Fruit fly (Drosophila melanogaster) whole organism, embryonic: Measurements from ENCODE around the gene yl.
A peak's percentile ranks its signal among the peaks of the same experiment; 100 is the strongest.

Experiments used
- ATbp ChIP-seq: fragments of 200-800 bp; sonication (Bioruptor generic); optimal IDR thresholded peaks from 2 replicates; lab custom pipeline; 2017; ENCODE audit warnings: missing biosample characterization, mild to moderate bottlenecking, missing genetic modification characterization, missing genetic modification reagents
- Awh ChIP-seq: fragments of 200-800 bp; sonication (Bioruptor generic); IDR thresholded peaks from 2 replicates; pipeline ENCODE4, ENCODE4 v1.3.6; 2022; ENCODE audit warnings: missing biosample characterization, missing genetic modification characterization
- CG10654 ChIP-seq: fragments of 200-800 bp; sonication (Bioruptor generic); optimal IDR thresholded peaks from 2 replicates; lab custom pipeline; 2016; ENCODE audit warnings: missing biosample characterization, missing genetic modification characterization
- CG11093 ChIP-seq: fragments of 200-800 bp; sonication (Bioruptor generic); IDR thresholded peaks from 3 replicates; pipeline ENCODE4 v1.3.6; 2022; ENCODE audit warnings: missing biosample characterization, missing genetic modification characterization
- CG11247 ChIP-seq: fragments of 200-800 bp; sonication (Bioruptor generic); IDR thresholded peaks from 2 replicates; pipeline ENCODE4 v1.3.6; 2022; ENCODE audit warnings: missing biosample characterization, missing genetic modification characterization
- CG12659 ChIP-seq: fragments of 200-800 bp; sonication (Bioruptor generic); optimal IDR thresholded peaks from 3 replicates; lab custom pipeline; 2017; ENCODE audit warnings: mild to moderate bottlenecking, missing biosample characterization, missing genetic modification reagents, missing genetic modification characterization
- CG12744 ChIP-seq: fragments of 200-800 bp; sonication (Bioruptor generic); optimal IDR thresholded peaks from 2 replicates; lab custom pipeline; 2016; ENCODE audit warnings: missing biosample characterization, missing genetic modification characterization
- CG13296 ChIP-seq: fragments of 200-800 bp; sonication (Bioruptor generic); optimal IDR thresholded peaks from 3 replicates; lab custom pipeline; 2018; ENCODE audit warnings: missing biosample characterization, mild to moderate bottlenecking, missing genetic modification characterization
- CG14860 ChIP-seq: fragments of 200-800 bp; sonication (Bioruptor generic); IDR thresholded peaks from 3 replicates; pipeline ENCODE4 v1.3.6; 2022; ENCODE audit warnings: missing biosample characterization, missing genetic modification characterization; ENCODE audit not compliant: partially characterized antibody
- CG15514 ChIP-seq: fragments of 200-800 bp; sonication (Bioruptor generic); optimal IDR thresholded peaks from 3 replicates; lab custom pipeline; 2017; ENCODE audit warnings: missing biosample characterization, missing genetic modification characterization, mild to moderate bottlenecking, moderate library complexity, missing genetic modification reagents
- CG17385 ChIP-seq: fragments of 200-800 bp; sonication (Bioruptor generic); optimal IDR thresholded peaks from 3 replicates; lab custom pipeline; 2018; ENCODE audit warnings: missing biosample characterization, mild to moderate bottlenecking, missing genetic modification characterization
- CG1832 ChIP-seq: fragments of 200-800 bp; sonication (Bioruptor generic); optimal IDR thresholded peaks from 2 replicates; lab custom pipeline; 2017; ENCODE audit warnings: missing biosample characterization, mild to moderate bottlenecking, missing genetic modification characterization, inconsistent platforms
- CG18619 ChIP-seq: fragments of 200-800 bp; sonication (Bioruptor generic); optimal IDR thresholded peaks from 3 replicates; lab custom pipeline; 2017; ENCODE audit warnings: missing biosample characterization, mild to moderate bottlenecking, missing genetic modification characterization
- CG2116 ChIP-seq: fragments of 200-800 bp; sonication (Bioruptor generic); optimal IDR thresholded peaks from 3 replicates; lab custom pipeline; 2018; ENCODE audit warnings: missing biosample characterization, mild to moderate bottlenecking, missing genetic modification characterization
- CG2199 ChIP-seq: fragments of 200-800 bp; sonication (Bioruptor generic); IDR thresholded peaks from 3 replicates; pipeline ENCODE4 v1.3.6; 2022; ENCODE audit warnings: missing biosample characterization, missing genetic modification characterization
- CG2202 ChIP-seq: fragments of 200-800 bp; sonication (Bioruptor generic); optimal IDR thresholded peaks from 2 replicates; lab custom pipeline; 2018; ENCODE audit warnings: missing biosample characterization, mild to moderate bottlenecking, missing genetic modification characterization
- CG2875 ChIP-seq: fragments of 200-800 bp; sonication (Bioruptor generic); optimal IDR thresholded peaks from 2 replicates; lab custom pipeline; 2017; ENCODE audit warnings: missing biosample characterization, mild to moderate bottlenecking, missing genetic modification characterization, missing genetic modification reagents
- CG30020 ChIP-seq: fragments of 200-800 bp; optimal IDR thresholded peaks from 2 replicates; lab custom pipeline; 2019; ENCODE audit warnings: missing biosample characterization, mild to moderate bottlenecking, missing genetic modification characterization, moderate library complexity
- CG34376 ChIP-seq: fragments of 200-800 bp; sonication (Bioruptor generic); optimal IDR thresholded peaks from 2 replicates; lab custom pipeline; 2018; ENCODE audit warnings: missing biosample characterization, mild to moderate bottlenecking, missing genetic modification characterization
- CG34422 ChIP-seq: fragments of 200-800 bp; sonication (Bioruptor generic); IDR thresholded peaks from 3 replicates; pipeline ENCODE4 v1.3.6; 2022; ENCODE audit warnings: missing biosample characterization, missing genetic modification characterization
- CG4424 ChIP-seq: fragments of 200-800 bp; sonication (Bioruptor generic); optimal IDR thresholded peaks from 3 replicates; lab custom pipeline; 2016; ENCODE audit warnings: missing biosample characterization, missing genetic modification characterization
- CG5180 ChIP-seq: fragments of 200-800 bp; sonication (Bioruptor generic); optimal IDR thresholded peaks from 3 replicates; lab custom pipeline; 2017; ENCODE audit warnings: missing biosample characterization, missing genetic modification characterization, mild to moderate bottlenecking, moderate library complexity, missing genetic modification reagents
- CG6175 ChIP-seq: fragments of 200-800 bp; sonication (Bioruptor generic); IDR thresholded peaks from 3 replicates; pipeline ENCODE4 v1.3.6; 2022; ENCODE audit warnings: missing biosample characterization, missing genetic modification characterization
- CG6689 ChIP-seq: fragments of 200-800 bp; sonication (Bioruptor generic); IDR thresholded peaks from 2 replicates; pipeline ENCODE4 v1.3.6; 2022; ENCODE audit warnings: missing biosample characterization, missing genetic modification characterization
- CG7271 ChIP-seq: fragments of 200-800 bp; sonication (Bioruptor generic); optimal IDR thresholded peaks from 2 replicates; lab custom pipeline; 2018; ENCODE audit warnings: missing biosample characterization, mild to moderate bottlenecking, missing genetic modification characterization, moderate library complexity
- CG8944 ChIP-seq: fragments of 200-800 bp; sonication (Bioruptor generic); optimal IDR thresholded peaks from 3 replicates; lab custom pipeline; 2016; ENCODE audit warnings: missing biosample characterization, missing genetic modification characterization
- CG9817 ChIP-seq: fragments of 200-800 bp; sonication (Bioruptor generic); optimal IDR thresholded peaks from 2 replicates; lab custom pipeline; 2018; ENCODE audit warnings: missing biosample characterization, mild to moderate bottlenecking, missing genetic modification characterization, moderate library complexity
- E2f1 ChIP-seq: fragments of 200-800 bp; sonication (Bioruptor generic); IDR thresholded peaks from 2 replicates; pipeline ENCODE4 v1.3.6; 2022; ENCODE audit warnings: missing biosample characterization, missing genetic modification characterization
- Ets97D ChIP-seq: fragments of 200-800 bp; sonication (Bioruptor generic); optimal IDR thresholded peaks from 3 replicates; lab custom pipeline; 2016; ENCODE audit warnings: missing biosample characterization, missing genetic modification characterization
- Fer2 ChIP-seq: fragments of 200-800 bp; sonication (Bioruptor generic); optimal IDR thresholded peaks from 2 replicates; lab custom pipeline; 2018; ENCODE audit warnings: missing biosample characterization, mild to moderate bottlenecking, missing genetic modification characterization, moderate library complexity
- H2.0 ChIP-seq: fragments of 200-800 bp; sonication (Bioruptor generic); IDR thresholded peaks from 2 replicates; pipeline ENCODE4 v1.3.6; 2022; ENCODE audit warnings: missing biosample characterization, missing genetic modification characterization
- HLHmδ ChIP-seq: fragments of 200-800 bp; sonication (Bioruptor generic); optimal IDR thresholded peaks from 2 replicates; lab custom pipeline; 2018; ENCODE audit warnings: missing biosample characterization, mild to moderate bottlenecking, missing genetic modification characterization, moderate library complexity
- Hand ChIP-seq: fragments of 200-800 bp; sonication (Bioruptor generic); optimal IDR thresholded peaks from 2 replicates; lab custom pipeline; 2017; ENCODE audit warnings: mild to moderate bottlenecking, missing biosample characterization, missing genetic modification reagents, missing genetic modification characterization
- Myb ChIP-seq: fragments of 200-800 bp; sonication (Bioruptor generic); optimal IDR thresholded peaks from 2 replicates; lab custom pipeline; 2016; ENCODE audit warnings: missing biosample characterization, missing genetic modification characterization
- Spps ChIP-seq: fragments of 200-800 bp; sonication (Bioruptor generic); optimal IDR thresholded peaks from 2 replicates; lab custom pipeline; 2018; ENCODE audit warnings: missing biosample characterization, mild to moderate bottlenecking, missing genetic modification characterization
- aop ChIP-seq: fragments of 200-800 bp; sonication (Bioruptor generic); IDR thresholded peaks from 2 replicates; pipeline ENCODE4 v1.3.6; 2022; ENCODE audit warnings: missing biosample characterization, missing genetic modification characterization
- bcd ChIP-seq: fragments of 200-800 bp; sonication (Bioruptor generic); optimal IDR thresholded peaks from 2 replicates; lab custom pipeline; 2017; ENCODE audit warnings: missing biosample characterization, mild to moderate bottlenecking, missing genetic modification characterization
- cato ChIP-seq: fragments of 200-800 bp; sonication (Bioruptor generic); optimal IDR thresholded peaks from 2 replicates; lab custom pipeline; 2016; ENCODE audit warnings: missing biosample characterization, missing genetic modification characterization, borderline replicate concordance
- caup ChIP-seq: fragments of 200-800 bp; sonication (Bioruptor generic); optimal IDR thresholded peaks from 3 replicates; lab custom pipeline; 2017; ENCODE audit warnings: missing biosample characterization, mild to moderate bottlenecking, missing genetic modification characterization, moderate library complexity; ENCODE audit not compliant: severe bottlenecking
- cg ChIP-seq: fragments of 200-800 bp; sonication (Bioruptor generic); optimal IDR thresholded peaks from 3 replicates; lab custom pipeline; 2019; ENCODE audit warnings: missing biosample characterization, mild to moderate bottlenecking, missing genetic modification characterization, moderate library complexity
- exex ChIP-seq: fragments of 200-800 bp; sonication (Bioruptor generic); optimal IDR thresholded peaks from 4 replicates; lab custom pipeline; 2018; ENCODE audit warnings: missing biosample characterization, mild to moderate bottlenecking, missing genetic modification characterization, moderate library complexity
- gce ChIP-seq: fragments of 200-800 bp; sonication (Bioruptor generic); IDR thresholded peaks from 3 replicates; pipeline ENCODE4 v1.3.6; 2022; ENCODE audit warnings: missing biosample characterization, missing genetic modification characterization
- kah ChIP-seq: fragments of 200-800 bp; sonication (Bioruptor generic); optimal IDR thresholded peaks from 2 replicates; lab custom pipeline; 2018; ENCODE audit warnings: missing biosample characterization, mild to moderate bottlenecking, missing genetic modification characterization
- lola ChIP-seq, 3 experiments: fragments of >200 bp in 2 of 3; fragments of 200-800 bp in 1 of 3; sonication (Bioruptor generic) in 1 of 3; optimal IDR thresholded peaks; 2 replicates each; lab custom pipeline; 2017 to 2019; ENCODE audit warnings: missing biosample characterization in 3 of 3, missing genetic modification characterization in 3 of 3, mild to moderate bottlenecking in 1 of 3, moderate library complexity in 1 of 3
- luna ChIP-seq: fragments of 200-800 bp; sonication (Bioruptor generic); optimal IDR thresholded peaks from 2 replicates; lab custom pipeline; 2016; ENCODE audit warnings: missing biosample characterization, missing genetic modification characterization
- otp ChIP-seq: fragments of 200-800 bp; sonication (Bioruptor generic); IDR thresholded peaks from 3 replicates; pipeline ENCODE4, ENCODE4 v1.3.6; 2022; ENCODE audit warnings: missing biosample characterization, missing genetic modification characterization
- sens ChIP-seq: fragments of 200-800 bp; sonication (Bioruptor generic); peaks from one replicate; lab custom pipeline; 2016; ENCODE audit warnings: missing biosample characterization, missing genetic modification characterization
- sim ChIP-seq: fragments of 200-800 bp; sonication (Bioruptor generic); IDR thresholded peaks from 2 replicates; pipeline ENCODE4 v1.3.6; 2022; ENCODE audit warnings: missing biosample characterization, missing genetic modification characterization
- slou ChIP-seq: fragments of 200-800 bp; sonication (Bioruptor generic); optimal IDR thresholded peaks from 3 replicates; lab custom pipeline; 2016; ENCODE audit warnings: missing biosample characterization, missing genetic modification characterization
- unpg ChIP-seq: fragments of 200-800 bp; sonication (Bioruptor generic); optimal IDR thresholded peaks from 3 replicates; lab custom pipeline; 2018; ENCODE audit warnings: missing biosample characterization, mild to moderate bottlenecking, missing genetic modification characterization, moderate library complexity
- zen ChIP-seq: fragments of 200-800 bp; sonication (Bioruptor generic); optimal IDR thresholded peaks from 3 replicates; lab custom pipeline; 2018; ENCODE audit warnings: missing biosample characterization, mild to moderate bottlenecking, missing genetic modification characterization, moderate library complexity

Gene yl

DNA sequence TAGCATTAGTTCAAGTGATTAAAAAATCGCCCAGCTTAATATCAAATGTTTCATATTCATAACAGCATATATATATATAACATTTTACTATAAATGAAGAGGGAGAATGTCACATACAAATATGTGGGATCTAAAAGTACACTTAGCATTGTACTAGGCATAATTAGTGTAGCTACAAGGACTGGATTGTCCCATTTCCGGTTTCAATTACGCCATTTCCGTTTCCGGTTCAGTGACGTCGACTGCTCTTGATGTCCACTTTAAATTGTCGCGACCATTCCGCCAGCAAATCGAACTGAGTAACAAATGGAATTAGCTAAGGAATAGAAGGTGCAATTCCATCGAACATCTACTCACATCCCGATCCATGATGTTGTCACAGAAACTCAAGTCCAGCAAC, 41.5 kb downstream of the yl start:
- TF ChIP-seq HLHmδ (GFP tag; lab: Kevin White, UChicago) (no peak), Spps (tag; lab: Kevin White, UChicago) (no peak), CG15514 (no peak), ATbp (no peak), sim (GFP tag; lab: Robert Waterston, UW) (no peak), zen (tag; lab: Kevin White, UChicago) (no peak), Myb (GFP tag; lab: Kevin White, UChicago) (no peak), CG12659 (no peak), CG1832 (GFP tag; lab: Kevin White, UChicago) (no peak), cato (GFP tag; lab: Kevin White, UChicago) (no peak), CG5180 (GFP tag; lab: Kevin White, UChicago) (no peak), CG18619 (GFP tag; lab: Kevin White, UChicago) (no peak), exex (tag; lab: Kevin White, UChicago) (no peak), unpg (GFP tag; lab: Kevin White, UChicago) (peak; percentile 35), CG7271 (tag; lab: Kevin White, UChicago) (peak; percentile 72), CG14860 (GFP tag; lab: Robert Waterston, UW) (no peak), CG2116 (GFP tag; lab: Kevin White, UChicago) (peak; percentile 11), CG4424 (no peak), lola (GFP tag; optimal IDR thresholded peaks at IDR 0.05; lab: Kevin White, UChicago) (no peak), CG6689 (GFP tag; lab: Robert Waterston, UW) (no peak), Fer2 (tag; lab: Kevin White, UChicago) (no peak), CG6175 (GFP tag; lab: Robert Waterston, UW) (no peak), slou (no peak), CG34422 (GFP tag; lab: Robert Waterston, UW) (no peak), CG2875 (GFP tag; lab: Kevin White, UChicago) (peak; percentile 14), caup (GFP tag; lab: Kevin White, UChicago) (no peak), aop (GFP tag; lab: Robert Waterston, UW) (no peak), Hand (no peak), CG17385 (GFP tag; lab: Kevin White, UChicago) (peak; percentile 41), CG8944 (GFP tag; lab: Kevin White, UChicago) (no peak), CG2199 (GFP tag; lab: Robert Waterston, UW) (no peak), CG9817 (no peak), luna (no peak), kah (GFP tag; lab: Kevin White, UChicago) (no peak), Awh (GFP tag; lab: Robert Waterston, UW) (no peak), gce (GFP tag; lab: Robert Waterston, UW) (no peak), CG30020 (no peak), cg (GFP tag; lab: Kevin White, UChicago) (no peak), CG11093 (GFP tag; lab: Robert Waterston, UW) (no peak), CG11247 (no peak), CG10654 (GFP tag; lab: Kevin White, UChicago) (no peak), CG34376 (GFP tag; lab: Kevin White, UChicago) (peak; percentile 11), CG12744 (GFP tag; lab: Kevin White, UChicago) (no peak), otp (GFP tag; lab: Robert Waterston, UW) (no peak), CG13296 (GFP tag; lab: Kevin White, UChicago) (no peak), Ets97D (GFP tag; lab: Kevin White, UChicago) (peak; percentile 82), sens (GFP tag; lab: Kevin White, UChicago) (peak; percentile 3), bcd (no peak), CG2202 (peak; percentile 22), E2f1 (GFP tag; lab: Robert Waterston, UW) (no peak), H2.0 (GFP tag; lab: Robert Waterston, UW) (no peak)
